Fruit fly (Drosophila melanogaster) whole organism, wandering third instar larva: ENCODE results near the gene Vps29.

Experiments
- Abd-B ChIP-seq: fragments of >200 bp; optimal IDR thresholded peaks from 2 replicates; lab custom pipeline; 2017; ENCODE audit warnings: missing biosample characterization, missing genetic modification characterization
- CG32264 ChIP-seq: fragments of 200-800 bp; sonication (Bioruptor generic); optimal IDR thresholded peaks from 2 replicates; lab custom pipeline; 2016; ENCODE audit warnings: missing biosample characterization, missing genetic modification characterization
- CG9705 ChIP-seq: fragments of 200-800 bp; sonication (Bioruptor generic); optimal IDR thresholded peaks from 2 replicates; lab custom pipeline; 2018; ENCODE audit warnings: missing biosample characterization, mild to moderate bottlenecking, missing genetic modification characterization
- CrebA ChIP-seq: fragments of 200-800 bp; sonication (Bioruptor generic); optimal IDR thresholded peaks from 2 replicates; lab custom pipeline; 2016; ENCODE audit warnings: missing biosample characterization, mild to moderate bottlenecking, missing genetic modification characterization, borderline replicate concordance
- Dfd ChIP-seq: fragments of >200 bp; optimal IDR thresholded peaks from 2 replicates; lab custom pipeline; 2017; ENCODE audit warnings: missing biosample characterization, missing genetic modification characterization
- Dif ChIP-seq: fragments of 200-275, 200-300 bp; sonication (Bioruptor generic); optimal IDR thresholded peaks from 2 replicates; lab custom pipeline; 2018; ENCODE audit warnings: missing biosample characterization, missing genetic modification characterization; ENCODE audit not compliant: partially characterized antibody
- GATAd ChIP-seq: sonication (Bioruptor generic); optimal IDR thresholded peaks from 2 replicates; lab custom pipeline; 2016; ENCODE audit warnings: missing biosample characterization, missing genetic modification characterization
- HLH106 ChIP-seq: fragments of 200-800 bp; optimal IDR thresholded peaks from 3 replicates; lab custom pipeline; 2019; ENCODE audit warnings: missing biosample characterization, mild to moderate bottlenecking, missing genetic modification characterization, moderate library complexity
- Hnf4 ChIP-seq: fragments of 200-800 bp; sonication (Bioruptor generic); optimal IDR thresholded peaks from 2 replicates; lab custom pipeline; 2016; ENCODE audit warnings: missing biosample characterization, mild to moderate bottlenecking, missing genetic modification characterization
- Hr78 ChIP-seq: fragments of >200 bp; optimal IDR thresholded peaks from 2 replicates; lab custom pipeline; 2017; ENCODE audit warnings: missing biosample characterization, missing genetic modification characterization
- Hr83 ChIP-seq: fragments of 200-300 bp; sonication (Bioruptor generic); optimal IDR thresholded peaks from 2 replicates; lab custom pipeline; 2016; ENCODE audit warnings: missing biosample characterization, mild to moderate bottlenecking, missing genetic modification characterization, moderate library complexity; ENCODE audit not compliant: poor library complexity, severe bottlenecking
- Jra ChIP-seq: sonication (Bioruptor generic); optimal IDR thresholded peaks from 2 replicates; lab custom pipeline; 2016; ENCODE audit warnings: missing biosample characterization, missing genetic modification characterization
- Mio ChIP-seq: sonication (Bioruptor generic); optimal IDR thresholded peaks from 2 replicates; lab custom pipeline; 2016; ENCODE audit warnings: missing biosample characterization, missing genetic modification characterization
- Myc ChIP-seq: fragments of >200 bp; optimal IDR thresholded peaks from 2 replicates; lab custom pipeline; 2017
- N ChIP-seq: fragments of >200 bp; optimal IDR thresholded peaks from 2 replicates; lab custom pipeline; 2018; ENCODE audit warnings: missing biosample characterization, missing external identifiers, missing genetic modification characterization
- OdsH ChIP-seq: fragments of 200-800 bp; sonication (Bioruptor generic); optimal IDR thresholded peaks from 2 replicates; lab custom pipeline; 2016; ENCODE audit warnings: missing biosample characterization, mild to moderate bottlenecking, missing genetic modification characterization
- Rel ChIP-seq, 2 experiments: fragments of 200-800 bp; sonication (Bioruptor generic) in 1 of 2; optimal IDR thresholded peaks; 2 replicates in 1 of 2; 3 replicates in 1 of 2; lab custom pipeline; 2016 to 2019; ENCODE audit warnings: mild to moderate bottlenecking in 2 of 2, missing biosample characterization in 2 of 2, missing genetic modification characterization in 2 of 2, moderate library complexity in 1 of 2
- Sp1 ChIP-seq: fragments of 200-800 bp; sonication (Bioruptor generic); optimal IDR thresholded peaks from 3 replicates; lab custom pipeline; 2019; ENCODE audit warnings: missing biosample characterization, mild to moderate bottlenecking, missing genetic modification characterization, moderate library complexity
- Vsx2 ChIP-seq: fragments of 200-300, 225-300 bp; sonication (Bioruptor generic); optimal IDR thresholded peaks from 2 replicates; lab custom pipeline; 2018; ENCODE audit warnings: missing biosample characterization, missing genetic modification characterization; ENCODE audit not compliant: partially characterized antibody
- br ChIP-seq: fragments of 200-800 bp; sonication (Bioruptor generic); optimal IDR thresholded peaks from 2 replicates; lab custom pipeline; 2016; ENCODE audit warnings: missing biosample characterization, missing genetic modification characterization
- brk ChIP-seq: fragments of 200-800 bp; sonication (Bioruptor generic); optimal IDR thresholded peaks from 2 replicates; lab custom pipeline; 2016; ENCODE audit warnings: missing biosample characterization, mild to moderate bottlenecking, missing genetic modification characterization
- dl ChIP-seq, 2 experiments: fragments of 175-275, 200-275 bp in 1 of 2; fragments of 200-275 bp in 1 of 2; sonication (Bioruptor generic); optimal IDR thresholded peaks; lab custom pipeline; 2018; ENCODE audit warnings: mild to moderate bottlenecking in 2 of 2, missing biosample characterization in 2 of 2, missing genetic modification characterization in 2 of 2, moderate library complexity in 2 of 2; ENCODE audit not compliant: partially characterized antibody in 2 of 2, insufficient read depth in 1 of 2
- dmrt93B ChIP-seq: fragments of 200-800 bp; sonication (Bioruptor generic); optimal IDR thresholded peaks from 2 replicates; lab custom pipeline; 2018; ENCODE audit warnings: missing biosample characterization, mild to moderate bottlenecking, missing genetic modification characterization
- dsf ChIP-seq: sonication (Bioruptor generic); optimal IDR thresholded peaks from 2 replicates; lab custom pipeline; 2016; ENCODE audit warnings: missing biosample characterization, missing genetic modification characterization, borderline replicate concordance
- ey ChIP-seq: fragments of 200-800 bp; sonication (Bioruptor generic); optimal IDR thresholded peaks from 2 replicates; lab custom pipeline; 2016; ENCODE audit warnings: missing biosample characterization, missing genetic modification characterization
- foxo ChIP-seq, 2 experiments: fragments of 200-800 bp; sonication (Bioruptor generic); optimal IDR thresholded peaks; 2 replicates in 1 of 2; 3 replicates in 1 of 2; lab custom pipeline; 2016 to 2017; ENCODE audit warnings: missing biosample characterization in 2 of 2, missing genetic modification characterization in 2 of 2
- fru ChIP-seq: fragments of 200-800 bp; sonication (Bioruptor generic); optimal IDR thresholded peaks from 3 replicates; lab custom pipeline; 2016; ENCODE audit warnings: missing biosample characterization, mild to moderate bottlenecking, missing genetic modification characterization
- h ChIP-seq: fragments of 200-800 bp; sonication (Bioruptor generic); optimal IDR thresholded peaks from 3 replicates; lab custom pipeline; 2016; ENCODE audit warnings: missing biosample characterization, mild to moderate bottlenecking, missing genetic modification characterization
- jim ChIP-seq: fragments of 175-275, 200-325 bp; sonication (Bioruptor generic); optimal IDR thresholded peaks from 2 replicates; lab custom pipeline; 2016; ENCODE audit warnings: missing biosample characterization, mild to moderate bottlenecking, missing genetic modification characterization
- lola ChIP-seq: fragments of >200 bp; optimal IDR thresholded peaks from 2 replicates; lab custom pipeline; 2017; ENCODE audit warnings: missing biosample characterization, missing genetic modification characterization
- pan ChIP-seq: fragments of >200 bp; optimal IDR thresholded peaks from 2 replicates; lab custom pipeline; 2017
- psq ChIP-seq: fragments of 200-800 bp; sonication (Bioruptor generic); optimal IDR thresholded peaks from 3 replicates; lab custom pipeline; 2017; ENCODE audit warnings: missing biosample characterization, mild to moderate bottlenecking, missing genetic modification characterization, moderate library complexity
- rgr ChIP-seq: fragments of 200-800 bp; sonication (Bioruptor generic); optimal IDR thresholded peaks from 3 replicates; lab custom pipeline; 2016; ENCODE audit warnings: missing biosample characterization, mild to moderate bottlenecking, missing genetic modification characterization
- sage ChIP-seq: fragments of 200-800 bp; sonication (Bioruptor generic); optimal IDR thresholded peaks from 2 replicates; lab custom pipeline; 2016; ENCODE audit warnings: missing biosample characterization, mild to moderate bottlenecking, missing genetic modification characterization
- sv ChIP-seq: fragments of 200-800 bp; sonication (Bioruptor generic); optimal IDR thresholded peaks from 3 replicates; lab custom pipeline; 2016; ENCODE audit warnings: missing biosample characterization, missing genetic modification characterization
- tai ChIP-seq: sonication (Bioruptor generic); optimal IDR thresholded peaks from 2 replicates; lab custom pipeline; 2016; ENCODE audit warnings: missing biosample characterization, missing genetic modification characterization
- usp ChIP-seq: fragments of >200 bp; optimal IDR thresholded peaks from 2 replicates; lab custom pipeline; 2017; ENCODE audit warnings: missing biosample characterization, missing genetic modification characterization
- woc ChIP-seq: sonication (Bioruptor generic); optimal IDR thresholded peaks from 2 replicates; lab custom pipeline; 2016; ENCODE audit warnings: missing biosample characterization, mild to moderate bottlenecking, missing genetic modification characterization

The Vps29 gene

DNA sequence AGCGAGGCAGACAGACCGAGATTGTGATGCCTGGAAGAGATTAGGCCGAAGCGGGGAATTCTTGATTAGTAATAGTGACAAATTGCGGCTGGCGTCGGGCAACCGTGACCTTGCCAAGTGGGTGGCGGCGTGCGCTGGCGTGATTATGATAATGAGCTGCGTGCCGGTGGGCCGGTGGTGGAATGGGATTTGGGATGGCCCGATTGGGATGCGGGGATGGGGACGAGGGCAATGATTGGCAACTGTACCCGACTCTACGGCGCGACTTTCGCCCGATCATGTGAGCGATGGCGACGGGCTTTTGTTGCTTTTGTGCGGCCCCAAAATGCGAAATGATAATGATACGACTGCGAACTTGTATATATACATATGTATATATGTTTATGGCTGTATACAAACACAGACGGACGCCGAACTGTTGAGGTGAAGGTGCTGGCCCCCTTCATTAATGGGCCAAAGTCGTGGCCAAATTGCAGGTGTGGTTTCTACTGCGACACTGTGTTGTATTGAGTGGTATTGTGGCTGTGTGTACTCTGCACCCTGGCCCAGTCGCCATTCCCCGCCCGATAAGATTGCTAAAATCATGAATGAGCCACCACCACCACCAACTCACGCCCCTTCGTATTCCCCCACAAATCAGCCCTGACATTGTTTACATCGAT is 33.8 kb upstream of the Vps29 start:
- TF ChIP-seq foxo (GFP tag; optimal IDR thresholded peaks at IDR 0.05; lab: Kevin White, UChicago) = peak in 1 of 2 experiments; percentile 2
- TF ChIP-seq h (GFP tag; lab: Kevin White, UChicago) = peak; percentile 67
- TF ChIP-seq lola (GFP tag; lab: Kevin White, UChicago) = no peak
- TF ChIP-seq br (GFP tag; lab: Kevin White, UChicago) = peak; percentile 19
- TF ChIP-seq Hnf4 (GFP tag; lab: Kevin White, UChicago) = peak; percentile 76
- no peak for TF ChIP-seq Hr78 (GFP tag; lab: Kevin White, UChicago)
- no peak for TF ChIP-seq Mio
- TF ChIP-seq fru (GFP tag; lab: Kevin White, UChicago) = peak; percentile 24
- no peak for TF ChIP-seq dmrt93B
- TF ChIP-seq Rel (GFP tag; optimal IDR thresholded peaks at IDR 0.05; lab: Kevin White, UChicago) = peak; percentile 58
- TF ChIP-seq Rel (tag; optimal IDR thresholded peaks at IDR 0.05; lab: Kevin White, UChicago) = peak; percentile 74
- TF ChIP-seq Jra (GFP tag; lab: Kevin White, UChicago) = peak; percentile 48

- TF ChIP-seq ey (GFP tag; lab: Kevin White, UChicago) (no peak), Dif (GFP tag; lab: Kevin White, UChicago) (peak; percentile 6), br (GFP tag; lab: Kevin White, UChicago) (peak; percentile 0)
Observed at dm6 chr2L:1118149-1118548, 32.4 kb upstream of the Vps29 start.

DNA sequence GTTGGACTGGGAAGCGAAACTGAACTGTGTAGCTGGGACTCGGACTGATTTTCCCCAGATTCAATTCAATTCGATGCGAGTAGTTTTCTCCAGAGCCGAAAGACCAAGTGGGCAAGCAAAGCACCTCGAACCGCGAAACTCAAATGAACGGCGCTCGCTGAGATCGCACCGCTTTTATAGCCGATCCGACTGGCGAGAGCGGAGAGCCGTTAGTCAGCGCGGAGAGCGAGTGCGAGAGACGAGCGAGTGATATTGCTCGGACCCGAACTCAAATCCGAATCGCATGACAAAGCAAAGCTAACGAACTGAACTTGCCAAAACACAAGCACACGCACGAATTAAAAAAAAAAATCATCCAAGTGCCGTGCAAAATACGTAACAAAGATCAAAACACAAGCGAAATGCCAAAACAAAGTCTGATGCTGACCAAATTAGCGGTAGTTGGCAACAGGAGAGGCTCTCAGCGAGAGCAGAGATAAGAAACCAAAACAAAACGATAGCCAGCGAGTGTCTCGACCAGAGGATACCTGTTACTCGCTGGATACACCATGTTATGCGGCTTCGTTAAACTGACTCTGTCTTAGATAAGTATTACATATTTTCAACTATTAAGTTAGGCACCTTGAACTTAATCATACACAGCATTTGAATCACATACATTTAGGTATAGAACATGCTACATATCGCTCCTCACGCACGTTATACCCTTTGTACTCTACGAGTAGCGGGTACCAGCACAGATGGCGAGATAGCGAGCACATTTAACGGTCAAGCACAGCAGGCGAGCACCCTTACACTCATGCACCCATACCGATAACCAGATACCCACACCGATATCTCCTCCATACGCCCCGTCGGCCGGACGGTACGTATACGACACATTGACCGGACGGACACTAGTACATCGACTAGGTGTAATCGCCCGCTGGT is 31.4 kb upstream of the Vps29 start:
- TF ChIP-seq woc (GFP tag; lab: Kevin White, UChicago) = peak; percentile 78
- peak; percentile 31 to 74 for TF ChIP-seq dl (GFP tag; optimal IDR thresholded peaks at IDR 0.05; lab: Kevin White, UChicago; ENCODE audit: insufficient read depth in 1 of 2, partially characterized antibody in 2 of 2)
- TF ChIP-seq h (GFP tag; lab: Kevin White, UChicago) = peak; percentile 91
- TF ChIP-seq N (GFP tag; lab: Kevin White, UChicago) = no peak
- peak; percentile 24 for TF ChIP-seq Mio
- TF ChIP-seq Dif (GFP tag; lab: Kevin White, UChicago) = peak; percentile 88
- peak; percentile 38 for TF ChIP-seq Rel (GFP tag; optimal IDR thresholded peaks at IDR 0.05; lab: Kevin White, UChicago)
- peak; percentile 51 for TF ChIP-seq Rel (tag; optimal IDR thresholded peaks at IDR 0.05; lab: Kevin White, UChicago)
- peak; percentile 86 for TF ChIP-seq fru (GFP tag; lab: Kevin White, UChicago)
- TF ChIP-seq CG32264 (GFP tag; lab: Kevin White, UChicago) = peak; percentile 57
- peak; percentile 81 for TF ChIP-seq rgr (GFP tag; lab: Kevin White, UChicago)
- TF ChIP-seq brk = peak; percentile 72
- TF ChIP-seq jim (GFP tag; lab: Kevin White, UChicago) = no peak
- peak; percentile 60 for TF ChIP-seq HLH106
- no peak for TF ChIP-seq dsf (GFP tag; lab: Kevin White, UChicago)
- TF ChIP-seq usp (GFP tag; lab: Kevin White, UChicago) = no peak
- peak; percentile 87 for TF ChIP-seq psq (GFP tag; lab: Kevin White, UChicago)
- no peak for TF ChIP-seq lola (GFP tag; lab: Kevin White, UChicago)
- TF ChIP-seq Jra (GFP tag; lab: Kevin White, UChicago) = peak; percentile 71
- no peak for TF ChIP-seq CG9705 (GFP tag; lab: Kevin White, UChicago)
- no peak for TF ChIP-seq Myc (lab: Kevin White, UChicago)
- peak; percentile 65 for TF ChIP-seq CrebA (GFP tag; lab: Kevin White, UChicago)
- TF ChIP-seq br (GFP tag; lab: Kevin White, UChicago) = peak; percentile 89
- TF ChIP-seq OdsH (GFP tag; lab: Kevin White, UChicago) = peak; percentile 83
- no peak for TF ChIP-seq Hr78 (GFP tag; lab: Kevin White, UChicago)
- TF ChIP-seq foxo (GFP tag; optimal IDR thresholded peaks at IDR 0.05; lab: Kevin White, UChicago) = peak; percentile 43 to 88
- no peak for TF ChIP-seq Dfd (GFP tag; lab: Kevin White, UChicago)
- peak; percentile 61 for TF ChIP-seq Sp1 (GFP tag; lab: Kevin White, UChicago)
- peak; percentile 51 for TF ChIP-seq Hr83 (GFP tag; lab: Kevin White, UChicago)
- TF ChIP-seq Vsx2 (GFP tag; lab: Kevin White, UChicago) = peak; percentile 73
- TF ChIP-seq dmrt93B = peak; percentile 44
- TF ChIP-seq sage (GFP tag; lab: Kevin White, UChicago) = peak; percentile 71
- peak; percentile 89 for TF ChIP-seq ey (GFP tag; lab: Kevin White, UChicago)
- TF ChIP-seq Abd-B (GFP tag; lab: Kevin White, UChicago) = no peak
- TF ChIP-seq tai = peak; percentile 86
- TF ChIP-seq pan (lab: Kevin White, UChicago) = peak; percentile 83
- no peak for TF ChIP-seq GATAd
- peak; percentile 81 for TF ChIP-seq Hnf4 (GFP tag; lab: Kevin White, UChicago)
- peak; percentile 76 for TF ChIP-seq sv (GFP tag; lab: Kevin White, UChicago)
